Fruit fly (Drosophila melanogaster) whole organism, wandering third instar larva: Measurements from ENCODE around the gene CG12010.

Experiments used
- CG32264 ChIP-seq: fragments of 200-800 bp; sonication (Bioruptor generic); optimal IDR thresholded peaks from 2 replicates; lab custom pipeline; 2016; ENCODE audit warnings: missing biosample characterization, missing genetic modification characterization
- CG9705 ChIP-seq: fragments of 200-800 bp; sonication (Bioruptor generic); optimal IDR thresholded peaks from 2 replicates; lab custom pipeline; 2018; ENCODE audit warnings: missing biosample characterization, mild to moderate bottlenecking, missing genetic modification characterization
- CrebA ChIP-seq: fragments of 200-800 bp; sonication (Bioruptor generic); optimal IDR thresholded peaks from 2 replicates; lab custom pipeline; 2016; ENCODE audit warnings: missing biosample characterization, mild to moderate bottlenecking, missing genetic modification characterization, borderline replicate concordance
- Dfd ChIP-seq: fragments of >200 bp; optimal IDR thresholded peaks from 2 replicates; lab custom pipeline; 2017; ENCODE audit warnings: missing biosample characterization, missing genetic modification characterization
- Dif ChIP-seq: fragments of 200-275, 200-300 bp; sonication (Bioruptor generic); optimal IDR thresholded peaks from 2 replicates; lab custom pipeline; 2018; ENCODE audit warnings: missing biosample characterization, missing genetic modification characterization; ENCODE audit not compliant: partially characterized antibody
- GATAd ChIP-seq: sonication (Bioruptor generic); optimal IDR thresholded peaks from 2 replicates; lab custom pipeline; 2016; ENCODE audit warnings: missing biosample characterization, missing genetic modification characterization
- HLH106 ChIP-seq: fragments of 200-800 bp; optimal IDR thresholded peaks from 3 replicates; lab custom pipeline; 2019; ENCODE audit warnings: missing biosample characterization, mild to moderate bottlenecking, missing genetic modification characterization, moderate library complexity
- Hr78 ChIP-seq: fragments of >200 bp; optimal IDR thresholded peaks from 2 replicates; lab custom pipeline; 2017; ENCODE audit warnings: missing biosample characterization, missing genetic modification characterization
- Hr83 ChIP-seq: fragments of 200-300 bp; sonication (Bioruptor generic); optimal IDR thresholded peaks from 2 replicates; lab custom pipeline; 2016; ENCODE audit warnings: missing biosample characterization, mild to moderate bottlenecking, missing genetic modification characterization, moderate library complexity; ENCODE audit not compliant: poor library complexity, severe bottlenecking
- Jra ChIP-seq: sonication (Bioruptor generic); optimal IDR thresholded peaks from 2 replicates; lab custom pipeline; 2016; ENCODE audit warnings: missing biosample characterization, missing genetic modification characterization
- Mio ChIP-seq: sonication (Bioruptor generic); optimal IDR thresholded peaks from 2 replicates; lab custom pipeline; 2016; ENCODE audit warnings: missing biosample characterization, missing genetic modification characterization
- Myc ChIP-seq: fragments of >200 bp; optimal IDR thresholded peaks from 2 replicates; lab custom pipeline; 2017
- N ChIP-seq: fragments of >200 bp; optimal IDR thresholded peaks from 2 replicates; lab custom pipeline; 2018; ENCODE audit warnings: missing biosample characterization, missing external identifiers, missing genetic modification characterization
- OdsH ChIP-seq: fragments of 200-800 bp; sonication (Bioruptor generic); optimal IDR thresholded peaks from 2 replicates; lab custom pipeline; 2016; ENCODE audit warnings: missing biosample characterization, mild to moderate bottlenecking, missing genetic modification characterization
- Rel ChIP-seq, 2 experiments: fragments of 200-800 bp; sonication (Bioruptor generic) in 1 of 2; optimal IDR thresholded peaks; 2 replicates in 1 of 2; 3 replicates in 1 of 2; lab custom pipeline; 2016 to 2019; ENCODE audit warnings: mild to moderate bottlenecking in 2 of 2, missing biosample characterization in 2 of 2, missing genetic modification characterization in 2 of 2, moderate library complexity in 1 of 2
- Sp1 ChIP-seq: fragments of 200-800 bp; sonication (Bioruptor generic); optimal IDR thresholded peaks from 3 replicates; lab custom pipeline; 2019; ENCODE audit warnings: missing biosample characterization, mild to moderate bottlenecking, missing genetic modification characterization, moderate library complexity
- Vsx2 ChIP-seq: fragments of 200-300, 225-300 bp; sonication (Bioruptor generic); optimal IDR thresholded peaks from 2 replicates; lab custom pipeline; 2018; ENCODE audit warnings: missing biosample characterization, missing genetic modification characterization; ENCODE audit not compliant: partially characterized antibody
- brk ChIP-seq: fragments of 200-800 bp; sonication (Bioruptor generic); optimal IDR thresholded peaks from 2 replicates; lab custom pipeline; 2016; ENCODE audit warnings: missing biosample characterization, mild to moderate bottlenecking, missing genetic modification characterization
- dl ChIP-seq, 2 experiments: fragments of 175-275, 200-275 bp in 1 of 2; fragments of 200-275 bp in 1 of 2; sonication (Bioruptor generic); optimal IDR thresholded peaks; lab custom pipeline; 2018; ENCODE audit warnings: mild to moderate bottlenecking in 2 of 2, missing biosample characterization in 2 of 2, missing genetic modification characterization in 2 of 2, moderate library complexity in 2 of 2; ENCODE audit not compliant: partially characterized antibody in 2 of 2, insufficient read depth in 1 of 2
- dmrt93B ChIP-seq: fragments of 200-800 bp; sonication (Bioruptor generic); optimal IDR thresholded peaks from 2 replicates; lab custom pipeline; 2018; ENCODE audit warnings: missing biosample characterization, mild to moderate bottlenecking, missing genetic modification characterization
- fru ChIP-seq: fragments of 200-800 bp; sonication (Bioruptor generic); optimal IDR thresholded peaks from 3 replicates; lab custom pipeline; 2016; ENCODE audit warnings: missing biosample characterization, mild to moderate bottlenecking, missing genetic modification characterization
- h ChIP-seq: fragments of 200-800 bp; sonication (Bioruptor generic); optimal IDR thresholded peaks from 3 replicates; lab custom pipeline; 2016; ENCODE audit warnings: missing biosample characterization, mild to moderate bottlenecking, missing genetic modification characterization
- jim ChIP-seq: fragments of 175-275, 200-325 bp; sonication (Bioruptor generic); optimal IDR thresholded peaks from 2 replicates; lab custom pipeline; 2016; ENCODE audit warnings: missing biosample characterization, mild to moderate bottlenecking, missing genetic modification characterization
- lola ChIP-seq: fragments of >200 bp; optimal IDR thresholded peaks from 2 replicates; lab custom pipeline; 2017; ENCODE audit warnings: missing biosample characterization, missing genetic modification characterization
- pan ChIP-seq: fragments of >200 bp; optimal IDR thresholded peaks from 2 replicates; lab custom pipeline; 2017
- psq ChIP-seq: fragments of 200-800 bp; sonication (Bioruptor generic); optimal IDR thresholded peaks from 3 replicates; lab custom pipeline; 2017; ENCODE audit warnings: missing biosample characterization, mild to moderate bottlenecking, missing genetic modification characterization, moderate library complexity
- rgr ChIP-seq: fragments of 200-800 bp; sonication (Bioruptor generic); optimal IDR thresholded peaks from 3 replicates; lab custom pipeline; 2016; ENCODE audit warnings: missing biosample characterization, mild to moderate bottlenecking, missing genetic modification characterization
- sage ChIP-seq: fragments of 200-800 bp; sonication (Bioruptor generic); optimal IDR thresholded peaks from 2 replicates; lab custom pipeline; 2016; ENCODE audit warnings: missing biosample characterization, mild to moderate bottlenecking, missing genetic modification characterization
- sv ChIP-seq: fragments of 200-800 bp; sonication (Bioruptor generic); optimal IDR thresholded peaks from 3 replicates; lab custom pipeline; 2016; ENCODE audit warnings: missing biosample characterization, missing genetic modification characterization
- tai ChIP-seq: sonication (Bioruptor generic); optimal IDR thresholded peaks from 2 replicates; lab custom pipeline; 2016; ENCODE audit warnings: missing biosample characterization, missing genetic modification characterization
- woc ChIP-seq: sonication (Bioruptor generic); optimal IDR thresholded peaks from 2 replicates; lab custom pipeline; 2016; ENCODE audit warnings: missing biosample characterization, mild to moderate bottlenecking, missing genetic modification characterization

CG12010 gene

DNA sequence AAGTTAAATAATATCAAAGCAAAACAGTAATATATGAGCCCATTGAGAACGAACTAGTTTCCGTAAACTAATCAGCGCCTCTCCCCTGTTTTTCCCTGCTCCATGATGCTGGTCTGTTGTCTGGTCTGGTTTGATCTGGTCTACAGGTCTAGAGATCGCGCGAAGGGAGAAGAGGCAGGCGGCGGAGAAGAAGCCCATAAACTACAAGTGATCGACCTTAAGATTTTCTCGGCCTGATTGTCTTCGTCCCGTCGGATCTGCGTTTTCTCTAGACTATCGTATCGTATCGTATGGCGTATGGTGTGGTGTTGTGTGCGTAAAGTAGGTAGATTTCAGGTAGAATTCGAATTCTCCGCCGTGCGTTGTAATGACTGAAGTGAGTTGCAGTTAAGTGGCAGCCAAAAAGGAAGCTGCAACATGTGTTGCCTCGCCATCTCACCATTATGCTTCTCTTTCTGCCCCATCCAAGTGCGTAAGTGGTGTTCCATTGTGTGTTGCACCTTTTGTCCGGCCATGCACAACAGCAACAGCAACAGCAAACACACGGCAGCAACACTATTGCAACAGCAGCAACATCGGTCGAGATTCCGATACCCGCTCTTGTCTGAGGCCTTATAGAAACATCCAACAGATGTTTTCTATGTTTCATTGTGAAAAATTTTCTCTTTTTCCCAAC, 35.7 kb downstream of the CG12010 start:
- no peak for TF ChIP-seq Myc
- no peak for TF ChIP-seq lola (GFP tag; lab: Kevin White, UChicago)
- TF ChIP-seq GATAd (GFP tag; lab: Kevin White, UChicago): no peak
- TF ChIP-seq dl (GFP tag; optimal IDR thresholded peaks at IDR 0.05; lab: Kevin White, UChicago; ENCODE audit: insufficient read depth in 1 of 2, partially characterized antibody in 2 of 2): no peak
- TF ChIP-seq Jra (GFP tag; lab: Kevin White, UChicago): no peak
- no peak for TF ChIP-seq OdsH (GFP tag; lab: Kevin White, UChicago)
- TF ChIP-seq CG9705 (GFP tag; lab: Kevin White, UChicago): no peak
- no peak for TF ChIP-seq dmrt93B (GFP tag; lab: Kevin White, UChicago)
- TF ChIP-seq pan (lab: Kevin White, UChicago): no peak
- TF ChIP-seq HLH106 (tag; lab: Kevin White, UChicago): no peak
- TF ChIP-seq brk: no peak
- TF ChIP-seq sage (GFP tag; lab: Kevin White, UChicago): no peak
- TF ChIP-seq Hr78 (GFP tag; lab: Kevin White, UChicago): no peak
- no peak for TF ChIP-seq Dfd (GFP tag; lab: Kevin White, UChicago)
- no peak for TF ChIP-seq Vsx2 (GFP tag; lab: Kevin White, UChicago)
- TF ChIP-seq Dif (GFP tag; lab: Kevin White, UChicago): no peak
- no peak for TF ChIP-seq rgr (GFP tag; lab: Kevin White, UChicago)

DNA sequence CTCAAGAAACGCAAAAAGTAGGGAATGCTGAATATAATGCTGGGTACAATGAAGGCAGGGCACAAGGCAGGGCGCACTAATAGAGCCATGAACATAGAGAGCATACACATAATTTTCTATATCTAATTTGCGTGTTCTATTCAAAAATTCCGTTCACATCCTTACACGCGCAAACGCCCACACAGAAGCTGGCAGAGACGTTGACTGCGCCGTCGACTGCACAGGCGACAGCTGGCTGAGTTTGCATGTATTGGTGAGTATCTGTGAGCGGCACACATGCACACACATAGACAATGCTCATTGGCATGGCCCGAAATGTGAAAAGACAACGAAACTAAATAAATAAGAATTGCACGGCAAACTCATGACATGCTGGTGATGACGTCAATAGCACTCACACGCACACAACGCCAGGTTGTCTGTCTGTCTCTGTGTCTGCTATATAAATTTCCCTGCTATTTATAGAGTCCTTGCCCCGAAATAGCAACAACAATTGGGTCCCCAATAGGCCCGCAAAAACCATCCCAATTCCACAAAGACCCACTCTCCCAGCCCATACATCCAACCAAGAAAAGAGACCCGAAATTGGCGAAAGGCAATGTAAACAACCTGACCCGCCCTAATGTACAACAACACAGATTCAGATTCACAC, 37.0 kb downstream of the CG12010 start:
- TF ChIP-seq CG9705 (GFP tag; lab: Kevin White, UChicago) (no peak), CrebA (no peak), psq (GFP tag; lab: Kevin White, UChicago) (no peak), HLH106 (tag; lab: Kevin White, UChicago) (no peak)

DNA sequence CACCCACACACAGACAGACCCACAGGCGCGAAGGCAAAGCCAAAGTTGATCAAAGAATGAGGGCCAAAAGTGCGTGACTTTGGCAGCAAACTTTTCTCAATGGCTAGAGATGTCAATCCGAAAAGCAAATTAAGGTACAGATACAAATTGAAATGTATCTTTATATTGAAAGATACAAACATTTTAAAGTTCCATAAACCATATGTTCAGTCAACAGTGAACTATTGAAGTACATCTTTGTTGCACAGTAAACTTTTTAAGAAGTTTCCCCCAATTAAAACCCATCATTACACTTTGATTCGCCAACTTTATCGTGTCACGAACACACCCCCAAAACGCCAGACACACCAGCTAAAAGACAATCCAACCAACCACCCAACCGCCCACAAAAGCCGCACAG, 37.6 kb downstream of the CG12010 start:
- TF ChIP-seq h (GFP tag; lab: Kevin White, UChicago) (no peak), fru (GFP tag; lab: Kevin White, UChicago) (no peak), Myc (no peak), Rel (GFP tag; optimal IDR thresholded peaks at IDR 0.05; lab: Kevin White, UChicago) (no peak), Rel (tag; optimal IDR thresholded peaks at IDR 0.05; lab: Kevin White, UChicago) (no peak), woc (no peak), brk (no peak), Dif (GFP tag; lab: Kevin White, UChicago) (no peak), CG32264 (GFP tag; lab: Kevin White, UChicago) (no peak), Hr83 (GFP tag; lab: Kevin White, UChicago) (no peak)

DNA sequence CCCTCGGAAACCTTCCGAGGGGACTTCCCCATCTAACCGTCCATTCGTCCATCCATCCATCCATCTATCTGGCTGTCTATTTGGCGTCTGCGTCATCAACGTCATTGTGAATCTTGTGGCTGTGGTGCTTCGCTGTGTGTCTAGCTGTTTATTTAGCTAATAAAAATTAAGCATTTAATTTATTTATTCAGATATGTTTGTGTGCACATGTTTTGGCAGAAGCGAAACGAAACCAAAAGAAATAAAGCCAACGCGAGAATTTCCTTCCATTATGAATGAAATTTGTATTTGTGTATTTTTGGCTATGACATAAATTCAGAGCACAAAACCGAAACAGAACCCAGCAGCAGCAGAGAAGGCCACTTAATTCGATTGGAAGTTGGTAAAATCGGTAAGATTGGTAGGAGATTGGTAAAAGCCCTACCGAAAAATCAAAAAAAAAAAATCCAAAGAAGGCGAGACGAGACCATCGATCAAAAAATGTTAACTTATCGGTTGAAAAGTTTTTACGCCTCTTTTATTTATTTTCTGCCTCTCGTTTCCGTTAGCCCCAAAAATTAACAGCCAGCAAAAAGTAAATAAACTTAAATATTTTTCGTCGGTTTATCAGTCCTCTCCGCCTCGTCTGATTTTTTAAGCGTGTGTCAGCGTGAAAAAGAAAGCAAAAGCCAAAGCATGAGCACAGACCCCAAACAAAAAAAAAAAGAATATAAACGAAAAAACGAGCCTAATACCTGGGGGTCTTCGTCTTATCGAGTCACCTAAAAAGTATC, 40.9 kb downstream of the CG12010 start:
- TF ChIP-seq brk: no peak
- no peak for TF ChIP-seq jim
- TF ChIP-seq Rel (GFP tag; optimal IDR thresholded peaks at IDR 0.05; lab: Kevin White, UChicago): no peak
- TF ChIP-seq Rel (tag; optimal IDR thresholded peaks at IDR 0.05; lab: Kevin White, UChicago): no peak
- TF ChIP-seq dmrt93B (GFP tag; lab: Kevin White, UChicago): no peak
- peak; percentile 54 for TF ChIP-seq tai (GFP tag; lab: Kevin White, UChicago)
- TF ChIP-seq Jra (GFP tag; lab: Kevin White, UChicago): no peak

DNA sequence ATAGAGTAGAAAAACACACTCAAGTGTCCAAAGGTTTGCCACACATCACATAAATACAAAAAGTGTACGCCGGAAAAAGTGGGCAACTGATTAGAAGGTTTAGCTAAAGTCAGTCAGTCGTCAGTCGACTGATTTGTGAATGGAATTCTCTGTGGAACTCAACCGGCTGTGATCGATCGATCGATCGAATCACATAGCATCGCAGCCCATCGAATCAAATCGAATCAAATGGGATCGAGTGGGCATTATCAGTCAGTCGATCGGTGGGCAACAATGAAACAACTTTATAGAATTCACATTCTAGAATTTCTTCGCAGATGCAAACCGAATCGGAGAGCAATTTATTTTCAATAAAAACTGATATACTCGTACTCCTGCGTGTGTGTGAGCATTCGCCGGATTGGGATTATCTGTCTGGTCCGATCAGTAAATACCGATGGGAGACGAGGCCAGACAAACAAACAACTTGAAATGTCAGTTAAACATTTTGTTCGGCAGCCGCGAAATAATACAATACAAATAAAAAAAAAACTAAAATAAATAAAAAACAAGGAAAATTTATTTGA, 41.6 kb downstream of the CG12010 start:
- no peak for TF ChIP-seq Mio (GFP tag; lab: Kevin White, UChicago)
- no peak for TF ChIP-seq Vsx2 (GFP tag; lab: Kevin White, UChicago)
- TF ChIP-seq Rel (GFP tag; optimal IDR thresholded peaks at IDR 0.05; lab: Kevin White, UChicago): no peak
- TF ChIP-seq Rel (tag; optimal IDR thresholded peaks at IDR 0.05; lab: Kevin White, UChicago): no peak
- TF ChIP-seq HLH106 (tag; lab: Kevin White, UChicago): no peak
- no peak for TF ChIP-seq sv (GFP tag; lab: Kevin White, UChicago)
- TF ChIP-seq lola (GFP tag; lab: Kevin White, UChicago): no peak
- no peak for TF ChIP-seq N (GFP tag; lab: Kevin White, UChicago)
- no peak for TF ChIP-seq rgr (GFP tag; lab: Kevin White, UChicago)
- no peak for TF ChIP-seq brk
- TF ChIP-seq OdsH (GFP tag; lab: Kevin White, UChicago): no peak
- no peak for TF ChIP-seq tai (GFP tag; lab: Kevin White, UChicago)
- no peak for TF ChIP-seq Sp1 (GFP tag; lab: Kevin White, UChicago)
- TF ChIP-seq h (GFP tag; lab: Kevin White, UChicago): no peak
